Fruit fly (Drosophila melanogaster): ENCODE measurements around the gene Met.

The Met gene

dm6 chrX:11657140-11657539, 41.2 kb downstream of the Met start (continued):
- TF ChIP-seq az2 (GFP tag; optimal IDR thresholded peaks at IDR 0.05) (peak; percentile 40), CG14710 (tag; optimal IDR thresholded peaks at IDR 0.05) (peak; percentile 43), chif (GFP tag; optimal IDR thresholded peaks at IDR 0.05) (peak; percentile 11 to 59), CG3995 (GFP tag; optimal IDR thresholded peaks at IDR 0.05) (no peak), Hand (GFP tag; optimal IDR thresholded peaks at IDR 0.05) (peak; percentile 59), en (GFP tag; optimal IDR thresholded peaks at IDR 0.05) (no peak), Stat92E (GFP tag; optimal IDR thresholded peaks at IDR 0.05) (no peak), corto (GFP tag; optimal IDR thresholded peaks at IDR 0.05) (no peak), CG4424 (GFP tag; optimal IDR thresholded peaks at IDR 0.05) (peak; percentile 58), YL-1 (GFP tag; optimal IDR thresholded peaks at IDR 0.05) (no peak), HLHmδ (GFP tag; optimal IDR thresholded peaks at IDR 0.05) (no peak), Max (GFP tag; optimal IDR thresholded peaks at IDR 0.05) (no peak), bcd (GFP tag; optimal IDR thresholded peaks at IDR 0.05) (peak; percentile 51), cas (GFP tag; IDR thresholded peaks at IDR 0.05) (no peak), twi (tag; optimal IDR thresholded peaks at IDR 0.05) (no peak), wdn (GFP tag; IDR thresholded peaks at IDR 0.05) (no peak), slou (GFP tag; optimal IDR thresholded peaks at IDR 0.05) (peak; percentile 55), Mrtf (GFP tag; IDR thresholded peaks at IDR 0.05) (peak; percentile 45; the same call in 1 of the 3 replicates), CG4360 (GFP tag; IDR thresholded peaks at IDR 0.05) (no peak), Hsf (GFP tag; optimal IDR thresholded peaks at IDR 0.05) (peak; percentile 57), CG6654 (GFP tag; optimal IDR thresholded peaks at IDR 0.05) (no peak), tio (GFP tag; optimal IDR thresholded peaks at IDR 0.05) (peak; percentile 33), Kr (GFP tag; optimal IDR thresholded peaks at IDR 0.05) (no peak), Nf-YC (tag; optimal IDR thresholded peaks at IDR 0.05) (peak; percentile 48), amos (GFP tag; IDR thresholded peaks at IDR 0.05; ENCODE audit: partially characterized antibody) (no peak), CG17328 (GFP tag; IDR thresholded peaks at IDR 0.05) (peak; percentile 55), sim (GFP tag; IDR thresholded peaks at IDR 0.05) (no peak), CG5245 (GFP tag; optimal IDR thresholded peaks at IDR 0.05) (peak; percentile 8), CG34224 (GFP tag; IDR thresholded peaks at IDR 0.05; ENCODE audit: partially characterized antibody) (no peak), NfI (GFP tag; optimal IDR thresholded peaks at IDR 0.05) (peak; percentile 5), ato (GFP tag; IDR thresholded peaks at IDR 0.05; ENCODE audit: partially characterized antibody) (no peak), CG2199 (GFP tag; IDR thresholded peaks at IDR 0.05) (no peak), H2.0 (GFP tag; IDR thresholded peaks at IDR 0.05) (peak; percentile 38; the same call in 1 of the 2 replicates), Atf-2 (GFP tag; optimal IDR thresholded peaks at IDR 0.05) (peak; percentile 9), Drgx (GFP tag; IDR thresholded peaks at IDR 0.05) (peak; percentile 56), klu (GFP tag; IDR thresholded peaks at IDR 0.05) (no peak), CG10147 (GFP tag; optimal IDR thresholded peaks at IDR 0.05) (peak; percentile 63), CG11695 (GFP tag; IDR thresholded peaks at IDR 0.05) (0 out of 3 replicates have a peak, but pooled peaks have one; percentile 44), CG9215 (GFP tag; IDR thresholded peaks at IDR 0.05) (no peak), zfh2 (GFP tag; optimal IDR thresholded peaks at IDR 0.05) (no peak), CG13123 (GFP tag; optimal IDR thresholded peaks at IDR 0.05) (no peak), aop (GFP tag; IDR thresholded peaks at IDR 0.05) (no peak), CG7786 (GFP tag; optimal IDR thresholded peaks at IDR 0.05) (no peak), yki (optimal IDR thresholded peaks at IDR 0.05) (no peak), scrt (GFP tag; optimal IDR thresholded peaks at IDR 0.05) (peak; percentile 57), CG31388 (GFP tag; optimal IDR thresholded peaks at IDR 0.05) (no peak), gro (GFP tag; optimal IDR thresholded peaks at IDR 0.05) (peak; percentile 3), tx (GFP tag; optimal IDR thresholded peaks at IDR 0.05) (peak; percentile 28), dysf (GFP tag; IDR thresholded peaks at IDR 0.05) (peak; percentile 63; the same call in 2 of the 3 replicates), Doc2 (GFP tag; IDR thresholded peaks at IDR 0.05) (no peak), tll (GFP tag; optimal IDR thresholded peaks at IDR 0.05) (no peak), trem (tag; optimal IDR thresholded peaks at IDR 0.05) (peak; percentile 16)
